Fruit fly (Drosophila melanogaster) whole organism, embryonic: ENCODE measurements around the gene Cad99C.
A peak's percentile ranks its signal among the peaks of the same experiment; 100 is the strongest.

Experiments
- B-H2 ChIP-seq: fragments of 200-800 bp; sonication (Bioruptor generic); optimal IDR thresholded peaks from 2 replicates; lab custom pipeline; 2018; ENCODE audit warnings: missing biosample characterization, mild to moderate bottlenecking, missing genetic modification characterization
- C15 ChIP-seq: fragments of 200-800 bp; sonication (Bioruptor generic); IDR thresholded peaks from 3 replicates; pipeline ENCODE4 v1.3.6; 2022; ENCODE audit warnings: missing biosample characterization, missing genetic modification characterization
- CG10431 ChIP-seq: fragments of 200-800 bp; sonication (Bioruptor generic); optimal IDR thresholded peaks from 3 replicates; lab custom pipeline; 2018; ENCODE audit warnings: missing biosample characterization, mild to moderate bottlenecking, missing genetic modification characterization
- CG11695 ChIP-seq: fragments of 200-800 bp; sonication (Bioruptor generic); IDR thresholded peaks from 3 replicates; pipeline ENCODE4 v1.3.6; 2022; ENCODE audit warnings: missing biosample characterization, missing genetic modification characterization
- CG12071 ChIP-seq: fragments of 200-800 bp; sonication (Bioruptor generic); optimal IDR thresholded peaks from 3 replicates; lab custom pipeline; 2018; ENCODE audit warnings: missing biosample characterization, mild to moderate bottlenecking, missing genetic modification characterization
- CG13296 ChIP-seq: fragments of 200-800 bp; sonication (Bioruptor generic); optimal IDR thresholded peaks from 3 replicates; lab custom pipeline; 2018; ENCODE audit warnings: missing biosample characterization, mild to moderate bottlenecking, missing genetic modification characterization
- CG15073 ChIP-seq: fragments of 200-800 bp; sonication (Bioruptor generic); optimal IDR thresholded peaks from 2 replicates; lab custom pipeline; 2016; ENCODE audit warnings: missing biosample characterization, missing genetic modification characterization
- CG1602 ChIP-seq: fragments of 200-800 bp; sonication (Bioruptor generic); optimal IDR thresholded peaks from 3 replicates; lab custom pipeline; 2016; ENCODE audit warnings: missing biosample characterization, missing genetic modification characterization
- CG1647 ChIP-seq: fragments of 200-800 bp; sonication (Bioruptor generic); optimal IDR thresholded peaks from 3 replicates; lab custom pipeline; 2016; ENCODE audit warnings: missing biosample characterization, missing genetic modification characterization
- CG17361 ChIP-seq: fragments of 200-800 bp; sonication (Bioruptor generic); IDR thresholded peaks from 3 replicates; pipeline ENCODE4 v1.3.6; 2022; ENCODE audit warnings: missing biosample characterization, missing genetic modification characterization
- CG18011 ChIP-seq: fragments of 200-800 bp; sonication (Bioruptor generic); optimal IDR thresholded peaks from 2 replicates; lab custom pipeline; 2017; ENCODE audit warnings: missing biosample characterization, missing genetic modification characterization, mild to moderate bottlenecking, moderate library complexity, missing genotype
- CG3065 ChIP-seq: fragments of 200-800 bp; sonication (Bioruptor generic); optimal IDR thresholded peaks from 2 replicates; lab custom pipeline; 2016; ENCODE audit warnings: missing biosample characterization, missing genetic modification characterization
- CG3163 ChIP-seq: fragments of 200-800 bp; sonication (Bioruptor generic); optimal IDR thresholded peaks from 3 replicates; lab custom pipeline; 2016; ENCODE audit warnings: missing biosample characterization, missing genetic modification characterization
- CG33557 ChIP-seq: fragments of 200-800 bp; sonication (Bioruptor generic); optimal IDR thresholded peaks from 2 replicates; lab custom pipeline; 2019; ENCODE audit warnings: missing biosample characterization, mild to moderate bottlenecking, missing genetic modification characterization, moderate library complexity
- CG34376 ChIP-seq: fragments of 200-800 bp; sonication (Bioruptor generic); optimal IDR thresholded peaks from 2 replicates; lab custom pipeline; 2018; ENCODE audit warnings: missing biosample characterization, mild to moderate bottlenecking, missing genetic modification characterization
- CG3726 ChIP-seq: fragments of 200-800 bp; sonication (Bioruptor generic); IDR thresholded peaks from 3 replicates; pipeline ENCODE4, ENCODE4 v1.3.6; 2022; ENCODE audit warnings: missing biosample characterization, missing genetic modification characterization
- CG7745 ChIP-seq: fragments of 200-800 bp; sonication (Bioruptor generic); optimal IDR thresholded peaks from 2 replicates; lab custom pipeline; 2018; ENCODE audit warnings: missing biosample characterization, mild to moderate bottlenecking, missing genetic modification characterization, moderate library complexity
- CG8089 ChIP-seq: fragments of 200-800 bp; sonication (Bioruptor generic); optimal IDR thresholded peaks from 3 replicates; lab custom pipeline; 2016; ENCODE audit warnings: missing biosample characterization, missing genetic modification characterization
- CG9876 ChIP-seq: fragments of 200-800 bp; sonication (Bioruptor generic); optimal IDR thresholded peaks from 2 replicates; lab custom pipeline; 2016; ENCODE audit warnings: missing biosample characterization, missing genetic modification characterization
- CrebB ChIP-seq: fragments of 200-800 bp; sonication (Bioruptor generic); optimal IDR thresholded peaks from 3 replicates; lab custom pipeline; 2018; ENCODE audit warnings: missing biosample characterization, mild to moderate bottlenecking, missing genetic modification characterization
- D19B ChIP-seq: fragments of 200-800 bp; sonication (Bioruptor generic); optimal IDR thresholded peaks from 2 replicates; lab custom pipeline; 2017; ENCODE audit warnings: missing biosample characterization, mild to moderate bottlenecking, missing genetic modification characterization
- Deaf1 ChIP-seq: fragments of 200-800 bp; optimal IDR thresholded peaks from 3 replicates; lab custom pipeline; 2019; ENCODE audit warnings: missing biosample characterization, mild to moderate bottlenecking, missing genetic modification characterization, moderate library complexity
- HmgD ChIP-seq: fragments of 200-800 bp; sonication (Bioruptor generic); optimal IDR thresholded peaks from 3 replicates; lab custom pipeline; 2016; ENCODE audit warnings: missing biosample characterization, missing genetic modification characterization
- Hr51 ChIP-seq, 2 experiments: fragments of 200-800 bp; sonication (Bioruptor generic); optimal IDR thresholded peaks; 2 replicates in 1 of 2; 3 replicates in 1 of 2; lab custom pipeline; 2016 to 2018; ENCODE audit warnings: missing biosample characterization in 2 of 2, missing genetic modification characterization in 2 of 2, mild to moderate bottlenecking in 1 of 2, moderate library complexity in 1 of 2
- Med ChIP-seq: fragments of 200-800 bp; sonication (Bioruptor generic); peaks from one replicate; lab custom pipeline; 2016; ENCODE audit warnings: missing biosample characterization, missing genetic modification characterization, mild to moderate bottlenecking, inconsistent platforms, moderate library complexity
- Nf-YC ChIP-seq: fragments of 200-800 bp; optimal IDR thresholded peaks from 3 replicates; lab custom pipeline; 2019; ENCODE audit warnings: missing biosample characterization, mild to moderate bottlenecking, missing genetic modification characterization, moderate library complexity
- Side ChIP-seq: fragments of 200-800 bp; sonication (Bioruptor generic); optimal IDR thresholded peaks from 2 replicates; lab custom pipeline; 2016; ENCODE audit warnings: missing biosample characterization, missing genetic modification characterization
- Sox102F ChIP-seq: fragments of 200-800 bp; sonication (Bioruptor generic); optimal IDR thresholded peaks from 2 replicates; lab custom pipeline; 2018; ENCODE audit warnings: missing biosample characterization, mild to moderate bottlenecking, missing genetic modification characterization, moderate library complexity
- TFAM ChIP-seq: fragments of 200-800 bp; sonication (Bioruptor generic); optimal IDR thresholded peaks from 2 replicates; lab custom pipeline; 2017; ENCODE audit warnings: missing biosample characterization, missing genetic modification characterization, inconsistent platforms
- Xbp1 ChIP-seq: fragments of 200-800 bp; sonication (Bioruptor generic); optimal IDR thresholded peaks from 3 replicates; lab custom pipeline; 2016; ENCODE audit warnings: missing biosample characterization, mild to moderate bottlenecking, missing genetic modification characterization
- ab ChIP-seq: fragments of 200-800 bp; sonication (Bioruptor generic); optimal IDR thresholded peaks from 2 replicates; lab custom pipeline; 2016; ENCODE audit warnings: missing biosample characterization, missing genetic modification characterization
- abd-A ChIP-seq: fragments of 200-800 bp; sonication (Bioruptor generic); optimal IDR thresholded peaks from 3 replicates; lab custom pipeline; 2019; ENCODE audit warnings: missing biosample characterization, mild to moderate bottlenecking, missing genetic modification characterization, moderate library complexity
- da ChIP-seq: fragments of 200-800 bp; sonication (Bioruptor generic); optimal IDR thresholded peaks from 2 replicates; lab custom pipeline; 2016; ENCODE audit warnings: missing biosample characterization, missing genetic modification characterization
- dimm ChIP-seq: fragments of 200-800 bp; sonication (Bioruptor generic); IDR thresholded peaks from 2 replicates; pipeline ENCODE4 v1.3.6; 2022; ENCODE audit warnings: missing biosample characterization, missing genetic modification characterization
- dm ChIP-seq: fragments of 200-800 bp; sonication (Bioruptor generic); optimal IDR thresholded peaks from 3 replicates; lab custom pipeline; 2016; ENCODE audit warnings: missing biosample characterization, missing genetic modification characterization
- eve ChIP-seq, 2 experiments: fragments of >200 bp; optimal IDR thresholded peaks; 2 replicates each; lab custom pipeline; 2017; ENCODE audit warnings: missing biosample characterization in 2 of 2, missing genetic modification characterization in 2 of 2
- grn ChIP-seq: fragments of 200-800 bp; sonication (Bioruptor generic); optimal IDR thresholded peaks from 3 replicates; lab custom pipeline; 2017; ENCODE audit warnings: missing biosample characterization, missing genetic modification characterization
- lab ChIP-seq: fragments of 200-800 bp; sonication (Bioruptor generic); optimal IDR thresholded peaks from 3 replicates; lab custom pipeline; 2017; ENCODE audit warnings: missing biosample characterization, missing genetic modification characterization, mild to moderate bottlenecking, moderate library complexity, missing genetic modification reagents
- lilli ChIP-seq: fragments of 200-800 bp; sonication (Bioruptor generic); optimal IDR thresholded peaks from 3 replicates; lab custom pipeline; 2016; ENCODE audit warnings: missing biosample characterization, missing genetic modification characterization
- p53 ChIP-seq: fragments of 200-800 bp; sonication (Bioruptor generic); optimal IDR thresholded peaks from 2 replicates; lab custom pipeline; 2016; ENCODE audit warnings: missing biosample characterization, missing genetic modification characterization
- pum ChIP-seq: fragments of 200-800 bp; sonication (Bioruptor generic); optimal IDR thresholded peaks from 2 replicates; lab custom pipeline; 2016; ENCODE audit warnings: missing biosample characterization, missing genetic modification characterization
- row ChIP-seq: fragments of 200-800 bp; sonication (Bioruptor generic); IDR thresholded peaks from 3 replicates; pipeline ENCODE4 v1.3.6; 2022; ENCODE audit warnings: missing biosample characterization, missing genetic modification characterization
- salm ChIP-seq: fragments of 200-800 bp; sonication (Bioruptor generic); optimal IDR thresholded peaks from 2 replicates; lab custom pipeline; 2018; ENCODE audit warnings: missing biosample characterization, mild to moderate bottlenecking, missing genetic modification characterization
- sens ChIP-seq: fragments of 200-800 bp; sonication (Bioruptor generic); peaks from one replicate; lab custom pipeline; 2016; ENCODE audit warnings: missing biosample characterization, missing genetic modification characterization
- slp2 ChIP-seq: fragments of 200-800 bp; sonication (Bioruptor generic); optimal IDR thresholded peaks from 2 replicates; lab custom pipeline; 2016; ENCODE audit warnings: missing biosample characterization, missing genetic modification characterization
- so ChIP-seq: fragments of 200-800 bp; sonication (Bioruptor generic); IDR thresholded peaks from 3 replicates; pipeline ENCODE4 v1.3.6; 2022; ENCODE audit warnings: missing biosample characterization, missing genetic modification characterization
- stwl ChIP-seq: fragments of 200-800 bp; sonication (Bioruptor generic); optimal IDR thresholded peaks from 3 replicates; lab custom pipeline; 2018; ENCODE audit warnings: missing biosample characterization, mild to moderate bottlenecking, missing genetic modification characterization, moderate library complexity
- tll ChIP-seq, 2 experiments: fragments of 200-800 bp in 1 of 2; fragments of >200 bp in 1 of 2; sonication (Bioruptor generic) in 1 of 2; optimal IDR thresholded peaks; 2 replicates each; lab custom pipeline; 2017 to 2019; ENCODE audit warnings: missing biosample characterization in 2 of 2, missing genetic modification characterization in 2 of 2, mild to moderate bottlenecking in 1 of 2, moderate library complexity in 1 of 2
- tna ChIP-seq: fragments of 200-800 bp; sonication (Bioruptor generic); IDR thresholded peaks from 2 replicates; pipeline ENCODE4 v1.3.6; 2022; ENCODE audit warnings: missing biosample characterization, missing genetic modification characterization; ENCODE audit not compliant: partially characterized antibody
- tup ChIP-seq: fragments of 200-800 bp; sonication (Bioruptor generic); optimal IDR thresholded peaks from 2 replicates; lab custom pipeline; 2016; ENCODE audit warnings: missing biosample characterization, mild to moderate bottlenecking, missing genetic modification characterization, moderate library complexity
- wdn ChIP-seq: fragments of 200-800 bp; sonication (Bioruptor generic); IDR thresholded peaks from 2 replicates; pipeline ENCODE4 v1.3.6; 2022; ENCODE audit warnings: missing biosample characterization, missing genetic modification characterization
- zen2 ChIP-seq: fragments of 200-800 bp; sonication (Bioruptor generic); IDR thresholded peaks from 3 replicates; pipeline ENCODE4 v1.3.6; 2022; ENCODE audit warnings: missing biosample characterization, missing genetic modification characterization; ENCODE audit not compliant: partially characterized antibody

Gene Cad99C

DNA sequence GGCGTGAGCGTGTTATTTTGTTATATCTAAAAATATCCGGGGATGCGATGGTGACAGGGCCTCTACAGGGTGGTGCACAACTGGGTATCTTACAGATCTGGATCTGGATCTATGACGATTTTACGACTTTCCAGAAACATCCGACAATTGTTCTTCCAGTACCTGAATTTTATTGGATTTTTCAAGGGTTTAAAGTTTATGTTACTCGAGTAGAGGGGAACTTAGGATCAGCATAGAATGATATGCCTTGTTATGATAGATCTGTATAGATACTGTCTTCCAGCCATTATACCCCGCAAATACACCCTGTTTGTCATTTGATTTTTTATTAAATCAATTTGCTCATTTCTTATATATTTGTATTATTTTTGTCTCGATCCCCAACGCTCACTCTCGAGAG, 52.9 kb downstream of the Cad99C start (continued):
- TF ChIP-seq dm (GFP tag; lab: Kevin White, UChicago), result no peak
- no peak for TF ChIP-seq grn (GFP tag; lab: Kevin White, UChicago)
- TF ChIP-seq slp2, result no peak
- no peak for TF ChIP-seq tll (GFP tag; optimal IDR thresholded peaks at IDR 0.05; lab: Kevin White, UChicago)
- peak; percentile 66 for TF ChIP-seq CG13296
- no peak for TF ChIP-seq tna (GFP tag; lab: Robert Waterston, UW)
- TF ChIP-seq eve (GFP tag; optimal IDR thresholded peaks at IDR 0.05; lab: Kevin White, UChicago), result peak in 1 of 2 experiments; percentile 57
- no peak for TF ChIP-seq abd-A (tag; lab: Kevin White, UChicago)
- no peak for TF ChIP-seq CG3163
- no peak for TF ChIP-seq CG10431 (GFP tag; lab: Kevin White, UChicago)
- TF ChIP-seq C15, result no peak
- TF ChIP-seq stwl (tag; lab: Kevin White, UChicago), result no peak
- no peak for TF ChIP-seq CG18011 (GFP tag; lab: Kevin White, UChicago)
- peak; percentile 6 for TF ChIP-seq CG34376 (GFP tag; lab: Kevin White, UChicago)
- TF ChIP-seq B-H2 (GFP tag; lab: Kevin White, UChicago), result no peak
- peak; percentile 29 for TF ChIP-seq Xbp1
- no peak for TF ChIP-seq da
- TF ChIP-seq CG1602 (GFP tag; lab: Kevin White, UChicago), result no peak
- TF ChIP-seq CrebB (tag; lab: Kevin White, UChicago), result no peak
- no peak for TF ChIP-seq CG1647 (GFP tag; lab: Kevin White, UChicago)
- TF ChIP-seq wdn (GFP tag; lab: Robert Waterston, UW), result peak; percentile 27; the same call in 1 of the 2 replicates
- peak; percentile 53 for TF ChIP-seq lilli (GFP tag; lab: Kevin White, UChicago)
- peak; percentile 73 for TF ChIP-seq CG11695 (GFP tag; lab: Robert Waterston, UW)
- TF ChIP-seq Sox102F (GFP tag; lab: Kevin White, UChicago), result peak; percentile 72
- peak; percentile 69 for TF ChIP-seq lab (GFP tag; lab: Kevin White, UChicago)
- peak in 1 of 2 experiments; percentile 79 for TF ChIP-seq Hr51 (GFP tag; optimal IDR thresholded peaks at IDR 0.05; lab: Kevin White, UChicago)
- TF ChIP-seq sens (GFP tag; lab: Kevin White, UChicago), result peak; percentile 84
- no peak for TF ChIP-seq CG8089 (GFP tag; lab: Kevin White, UChicago)
- peak; percentile 72 for TF ChIP-seq so (GFP tag; lab: Robert Waterston, UW)
- no peak for TF ChIP-seq CG7745
- TF ChIP-seq dimm, result no peak
- peak; percentile 33 for TF ChIP-seq Deaf1
- no peak for TF ChIP-seq TFAM
- TF ChIP-seq p53 (GFP tag; lab: Kevin White, UChicago), result no peak
- TF ChIP-seq CG33557, result no peak
- TF ChIP-seq CG3065 (GFP tag; lab: Kevin White, UChicago), result no peak
- peak; percentile 67 for TF ChIP-seq CG17361 (GFP tag; lab: Robert Waterston, UW)
- TF ChIP-seq CG9876 (GFP tag; lab: Kevin White, UChicago), result peak; percentile 28
- TF ChIP-seq Side (GFP tag; lab: Kevin White, UChicago), result peak; percentile 4
- TF ChIP-seq zen2, result no peak
- peak; percentile 90 for TF ChIP-seq Med
- TF ChIP-seq row (GFP tag; lab: Robert Waterston, UW), result peak; percentile 59
- TF ChIP-seq Nf-YC (tag; lab: Kevin White, UChicago), result peak; percentile 64
- peak; percentile 34 for TF ChIP-seq pum
- TF ChIP-seq HmgD (GFP tag; lab: Kevin White, UChicago), result no peak
- TF ChIP-seq ab, result no peak
- TF ChIP-seq salm, result peak; percentile 48
- TF ChIP-seq tup, result no peak
- TF ChIP-seq D19B (GFP tag; lab: Kevin White, UChicago), result peak; percentile 51
- peak; percentile 64 for TF ChIP-seq CG12071 (GFP tag; lab: Kevin White, UChicago)
- no peak for TF ChIP-seq CG3726 (GFP tag; lab: Robert Waterston, UW)
- no peak for TF ChIP-seq CG15073
